Worm (Caenorhabditis elegans) whole organism, midembryonic: ENCODE results near the gene bath-47.

Source experiments
- flt-1 ChIP-seq: fragments of 200-800 bp; sonication (Bioruptor generic); IDR thresholded peaks from 2 replicates; pipeline ENCODE4 v1.3.6; 2022; ENCODE audit warnings: missing genetic modification characterization, missing compliant biosample characterization
- med-1 ChIP-seq: sonication (generic microtip); optimal IDR thresholded peaks from 2 replicates; lab custom pipeline; 2017; ENCODE audit warnings: missing genetic modification characterization, mild to moderate bottlenecking, missing compliant biosample characterization, antibody characterized with exemption, missing genetic modification reagents; ENCODE audit not compliant: insufficient read depth
- ztf-23 ChIP-seq: fragments of 200-800 bp; sonication (Bioruptor generic); IDR thresholded peaks from 2 replicates; pipeline ENCODE4 v1.3.6; 2022; ENCODE audit warnings: missing genetic modification reagents, missing genetic modification characterization, missing compliant biosample characterization

- TF ChIP-seq med-1 (GFP tag; lab: Kevin White, UChicago): no peak
- TF ChIP-seq flt-1 (GFP tag; lab: Robert Waterston, UW): no peak
- no peak for TF ChIP-seq ztf-23 (GFP tag; lab: Robert Waterston, UW)
Observed at ce11 chrII:1576030-1576429, 25.6 kb upstream of the bath-47 start, which contains the start of gene K05F6.10.
